Worm (Caenorhabditis elegans): ENCODE data around the gene fbxa-144.
A peak's percentile ranks its signal among the peaks of the same experiment; 100 is the strongest.

The fbxa-144 gene

ce11 chrV:16174109-16174508 lies 41.5 kb upstream of the fbxa-144 start:
- TF ChIP-seq che-1 (tag; optimal IDR thresholded peaks at IDR 0.05) = no peak
- peak; percentile 93 for TF ChIP-seq elt-2 (tag; optimal IDR thresholded peaks at IDR 0.05)

- TF ChIP-seq odd-2 (tag; optimal IDR thresholded peaks at IDR 0.05) (no peak), ceh-9 (tag; optimal IDR thresholded peaks at IDR 0.05) (no peak), pat-9 (tag; optimal IDR thresholded peaks at IDR 0.05) (no peak)
Observed at ce11 chrV:16171721-16172120, 39.1 kb upstream of the fbxa-144 start, which contains the start of gene K05D4.9. K05D4.9 (minus strand) TSS chrV:16171821.

- TF ChIP-seq npax-4 (tag; optimal IDR thresholded peaks at IDR 0.05) = no peak
- no peak for TF ChIP-seq zip-5 (tag; optimal IDR thresholded peaks at IDR 0.05)
- TF ChIP-seq ceh-2 (tag; optimal IDR thresholded peaks at IDR 0.05) = no peak
- no peak for TF ChIP-seq lin-11 (tag; optimal IDR thresholded peaks at IDR 0.05)
- no peak for TF ChIP-seq C38D4.7 (GFP tag; optimal IDR thresholded peaks at IDR 0.05)
- no peak for TF ChIP-seq unc-86 (tag; optimal IDR thresholded peaks at IDR 0.05)
- no peak for TF ChIP-seq ceh-31 (tag; optimal IDR thresholded peaks at IDR 0.05)
- no peak for TF ChIP-seq sox-2 (GFP tag; IDR thresholded peaks at IDR 0.05)
- TF ChIP-seq nfya-1 (tag; optimal IDR thresholded peaks at IDR 0.05) = no peak
Observed at ce11 chrV:16169026-16169425, 36.4 kb upstream of the fbxa-144 start, which contains the start of gene str-111. str-111 (minus strand) TSS chrV:16169126.

ce11 chrV:16165936-16166335 lies 33.3 kb upstream of the fbxa-144 start, which contains the start of gene str-108:
str-108 (plus strand) TSS chrV:16166236.
- TF ChIP-seq ahr-1 (tag; optimal IDR thresholded peaks at IDR 0.05) (no peak), ceh-9 (tag; optimal IDR thresholded peaks at IDR 0.05) (no peak), ceh-48 (tag; optimal IDR thresholded peaks at IDR 0.05) (no peak), rnt-1 (tag; optimal IDR thresholded peaks at IDR 0.05) (no peak), Y22D7AL.16 (tag; optimal IDR thresholded peaks at IDR 0.05) (no peak), nfya-1 (tag; optimal IDR thresholded peaks at IDR 0.05) (no peak), K02D7.2 (tag; optimal IDR thresholded peaks at IDR 0.05) (no peak), pag-3 (tag; optimal IDR thresholded peaks at IDR 0.05; ENCODE audit: borderline replicate concordance) (no peak)

- TF ChIP-seq hlh-13 (GFP tag; optimal IDR thresholded peaks at IDR 0.05) (no peak), nfya-1 (tag; optimal IDR thresholded peaks at IDR 0.05) (no peak), pqm-1 (tag; optimal IDR thresholded peaks at IDR 0.05) (no peak), mec-3 (tag; optimal IDR thresholded peaks at IDR 0.05; ENCODE audit: borderline replicate concordance) (no peak), ceh-31 (tag; optimal IDR thresholded peaks at IDR 0.05) (no peak), odd-2 (tag; optimal IDR thresholded peaks at IDR 0.05) (no peak), ceh-30 (tag; optimal IDR thresholded peaks at IDR 0.05) (no peak), tbx-2 (tag; optimal IDR thresholded peaks at IDR 0.05) (no peak), ceh-6 (GFP tag; optimal IDR thresholded peaks at IDR 0.05) (no peak), fkh-10 (GFP tag; optimal IDR thresholded peaks at IDR 0.05) (no peak), madf-2 (tag; optimal IDR thresholded peaks at IDR 0.05) (no peak)
Observed at ce11 chrV:16163719-16164118, 31.1 kb upstream of the fbxa-144 start, which contains the start of gene F10A3.12. F10A3.12 (plus strand) TSS chrV:16164019.

- no peak for TF ChIP-seq mec-3 (tag; optimal IDR thresholded peaks at IDR 0.05; ENCODE audit: borderline replicate concordance)
- no peak for TF ChIP-seq odd-2 (tag; optimal IDR thresholded peaks at IDR 0.05)
- TF ChIP-seq che-1 (tag; optimal IDR thresholded peaks at IDR 0.05) = no peak
- no peak for TF ChIP-seq pag-3 (tag; optimal IDR thresholded peaks at IDR 0.05; ENCODE audit: borderline replicate concordance)
- TF ChIP-seq Y22D7AL.16 (tag; optimal IDR thresholded peaks at IDR 0.05) = no peak
- no peak for TF ChIP-seq pqm-1 (tag; optimal IDR thresholded peaks at IDR 0.05)
- TF ChIP-seq F13H6.1 (tag; optimal IDR thresholded peaks at IDR 0.05) = no peak
- TF ChIP-seq unc-55 (GFP tag; optimal IDR thresholded peaks at IDR 0.05) = no peak
- no peak for TF ChIP-seq npax-4 (tag; optimal IDR thresholded peaks at IDR 0.05)
- no peak for TF ChIP-seq pros-1 (tag; optimal IDR thresholded peaks at IDR 0.05)
Observed at ce11 chrV:16162124-16162735, 29.6 kb upstream of the fbxa-144 start, which contains the start of the genes str-109 and F10A3.11. str-109 (minus strand) TSS chrV:16162224. F10A3.11 (plus strand) TSS chrV:16162685.
